Fruit fly (Drosophila melanogaster) Kc167 (cell line): ENCODE results near the gene SrpRalpha.

ENCODE experiments used
- Myc ChIP-seq: fragments of >200 bp; optimal IDR thresholded peaks from 2 replicates; lab custom pipeline; 2017; ENCODE audit warnings: missing external identifiers
- Sin3A ChIP-seq: fragments of >200 bp; optimal IDR thresholded peaks from 2 replicates; lab custom pipeline; 2018; ENCODE audit warnings: missing external identifiers
- h ChIP-seq: fragments of >200 bp; optimal IDR thresholded peaks from 3 replicates; lab custom pipeline; 2018; ENCODE audit warnings: missing external identifiers
- insv ChIP-seq: fragments of >200 bp; optimal IDR thresholded peaks from 3 replicates; lab custom pipeline; 2018; ENCODE audit warnings: missing external identifiers
- psq ChIP-seq: fragments of >200 bp; optimal IDR thresholded peaks from 2 replicates; lab custom pipeline; 2017; ENCODE audit warnings: missing external identifiers
- ttk ChIP-seq: sonication (Bioruptor generic); optimal IDR thresholded peaks from 2 replicates; lab custom pipeline; 2017; ENCODE audit warnings: missing external identifiers

SrpRalpha gene

DNA sequence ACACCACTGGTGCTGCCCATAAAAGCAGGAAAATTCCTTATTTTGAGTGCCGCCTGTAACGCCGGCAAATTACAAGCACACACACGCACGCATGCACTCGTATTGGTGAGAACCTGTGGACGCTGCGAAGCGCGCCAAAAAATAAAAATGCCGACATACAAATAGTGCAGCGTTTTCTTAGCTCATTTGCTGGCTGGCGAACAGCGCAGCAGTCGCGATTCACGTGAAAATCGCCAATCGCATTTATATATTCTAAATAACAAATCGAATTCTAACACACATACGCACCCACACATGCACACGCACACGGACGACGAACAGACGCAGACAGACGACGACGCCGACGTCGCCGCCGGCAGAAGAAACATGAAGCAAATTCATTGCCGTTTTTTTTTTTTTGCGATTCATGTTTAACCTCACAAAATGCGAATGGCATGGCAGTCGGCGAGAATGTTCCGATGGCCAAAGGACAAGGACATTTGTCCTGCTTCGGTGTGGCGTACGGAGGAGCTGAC is 18.7 kb upstream of the SrpRalpha start:
- TF ChIP-seq ttk (no peak), Myc (lab: Kevin White, UChicago) (no peak), psq (lab: Kevin White, UChicago) (no peak), Sin3A (lab: Kevin White, UChicago) (no peak), insv (lab: Kevin White, UChicago) (no peak), h (lab: Kevin White, UChicago) (no peak)

DNA sequence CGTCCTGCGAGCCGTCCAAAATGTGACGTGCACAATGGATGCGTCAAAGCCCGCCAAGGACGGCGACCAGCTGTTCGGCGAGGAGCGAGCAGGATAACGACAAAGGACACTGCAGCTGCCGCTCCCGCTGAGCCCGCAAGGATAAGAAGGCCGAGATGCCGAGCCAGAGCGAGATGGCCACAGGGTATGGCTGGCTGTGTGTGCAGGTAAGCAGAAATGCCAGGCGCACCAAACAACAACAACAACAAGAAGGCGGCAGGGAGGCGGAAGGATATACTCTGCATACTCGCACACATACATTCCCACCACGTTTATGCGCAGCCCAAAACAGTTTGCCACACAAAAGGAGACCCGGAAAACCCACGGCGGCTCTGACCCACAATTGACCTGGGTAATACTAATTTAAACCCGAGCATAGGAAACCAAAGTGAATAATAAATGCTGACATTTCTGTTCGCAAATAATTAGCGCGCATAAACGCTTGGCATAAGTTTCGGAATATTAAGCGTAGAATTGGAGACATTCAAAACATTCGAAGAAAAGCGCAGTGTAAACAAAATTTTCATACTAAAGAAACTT is 17.8 kb upstream of the SrpRalpha start:
- no peak for TF ChIP-seq psq (lab: Kevin White, UChicago)
- no peak for TF ChIP-seq Myc (lab: Kevin White, UChicago)
- no peak for TF ChIP-seq Sin3A (lab: Kevin White, UChicago)
- no peak for TF ChIP-seq insv (lab: Kevin White, UChicago)
- no peak for TF ChIP-seq h (lab: Kevin White, UChicago)
- no peak for TF ChIP-seq ttk

DNA sequence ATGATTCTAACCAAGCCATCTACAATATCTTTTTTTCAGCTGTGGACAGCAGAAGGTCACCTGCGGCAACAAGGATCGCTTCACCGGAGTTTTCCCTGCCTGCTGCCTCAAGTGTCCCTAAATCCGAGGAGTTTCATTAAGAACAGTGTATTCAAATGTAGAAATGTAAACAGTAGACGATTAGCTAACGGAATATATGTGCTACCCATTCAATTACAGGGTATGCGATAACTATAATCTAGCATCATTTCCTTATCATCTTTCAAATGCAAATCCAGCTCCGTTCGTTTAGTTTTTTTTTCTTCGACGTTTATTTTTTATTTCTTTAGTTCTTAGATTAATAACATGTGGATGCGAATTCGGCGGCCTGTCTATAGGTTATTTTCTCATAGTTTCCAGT is 15.7 kb upstream of the SrpRalpha start:
- TF ChIP-seq ttk (no peak), Sin3A (lab: Kevin White, UChicago) (no peak), insv (lab: Kevin White, UChicago) (no peak), psq (lab: Kevin White, UChicago) (no peak)

DNA sequence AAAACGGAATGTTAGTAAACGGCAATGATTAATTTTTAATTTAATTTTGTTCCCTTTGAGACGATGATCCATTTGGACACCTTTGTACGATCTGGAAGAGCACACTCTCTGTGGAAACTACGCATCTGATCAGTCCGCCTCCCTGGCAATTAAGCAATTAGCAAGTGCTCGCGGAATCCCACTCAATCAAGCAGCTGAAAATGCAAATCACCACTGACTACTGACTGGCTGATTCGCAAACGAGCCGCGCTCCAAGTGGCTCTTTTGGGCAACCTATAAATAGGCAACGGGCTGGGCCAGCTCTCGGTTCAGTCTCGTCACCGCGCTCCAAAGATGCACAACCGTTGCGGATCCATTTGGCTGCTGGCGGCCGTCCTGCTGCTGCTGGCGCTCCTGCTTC is 14.9 kb upstream of the SrpRalpha start, which contains the start of gene CG15201:
Gene CG15201, plus strand, starts transcription at position 301 of the 400 bp plus-strand sequence.
- no peak for TF ChIP-seq psq (lab: Kevin White, UChicago)

DNA sequence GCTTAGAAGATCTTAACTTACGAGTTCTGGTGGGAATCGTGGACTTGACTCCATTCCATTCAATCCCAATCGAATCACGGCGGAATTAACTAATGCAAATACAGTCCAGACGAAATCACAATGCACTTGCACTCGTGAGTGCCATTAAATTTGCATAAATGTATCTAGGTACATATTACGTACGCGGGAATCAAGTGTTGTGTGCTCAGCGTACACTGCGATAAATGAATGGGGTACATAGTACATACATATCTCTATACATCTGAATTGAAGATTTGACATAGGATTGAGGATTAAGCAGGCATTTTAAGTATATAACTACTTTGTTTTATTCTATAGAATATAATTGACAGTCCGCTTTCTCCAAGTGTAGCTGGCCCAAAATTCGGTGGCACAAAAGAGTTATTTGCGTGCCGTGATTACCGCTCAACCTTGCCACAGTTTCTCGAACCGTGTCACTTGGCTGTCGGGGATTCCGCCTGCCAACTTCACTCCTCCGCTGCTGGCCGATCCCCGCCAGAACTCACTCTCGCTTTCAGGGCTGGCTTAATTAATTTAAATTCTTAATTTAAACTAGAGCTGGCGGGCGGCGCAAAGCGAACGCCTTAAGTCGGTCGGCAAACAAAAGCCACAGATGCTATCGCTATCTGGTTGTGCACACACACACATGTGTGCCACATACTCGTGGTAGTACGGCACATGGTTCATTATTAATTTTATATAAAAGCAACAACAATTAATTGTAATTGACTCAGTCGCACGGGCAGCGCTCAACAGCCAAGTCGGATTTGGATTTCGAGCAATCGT is 13.1 kb upstream of the SrpRalpha start, which contains the start of the genes CG15199 and CG15202:
Gene CG15199, minus strand, starts transcription at position 51 of the 807 bp plus-strand sequence.
Gene CG15202, plus strand, starts transcription at position 757 of the 807 bp plus-strand sequence.
- no peak for TF ChIP-seq ttk
- no peak for TF ChIP-seq h (lab: Kevin White, UChicago)
- no peak for TF ChIP-seq Myc (lab: Kevin White, UChicago)
- TF ChIP-seq Sin3A (lab: Kevin White, UChicago) = no peak
- TF ChIP-seq insv (lab: Kevin White, UChicago) = no peak
- no peak for TF ChIP-seq psq (lab: Kevin White, UChicago)

DNA sequence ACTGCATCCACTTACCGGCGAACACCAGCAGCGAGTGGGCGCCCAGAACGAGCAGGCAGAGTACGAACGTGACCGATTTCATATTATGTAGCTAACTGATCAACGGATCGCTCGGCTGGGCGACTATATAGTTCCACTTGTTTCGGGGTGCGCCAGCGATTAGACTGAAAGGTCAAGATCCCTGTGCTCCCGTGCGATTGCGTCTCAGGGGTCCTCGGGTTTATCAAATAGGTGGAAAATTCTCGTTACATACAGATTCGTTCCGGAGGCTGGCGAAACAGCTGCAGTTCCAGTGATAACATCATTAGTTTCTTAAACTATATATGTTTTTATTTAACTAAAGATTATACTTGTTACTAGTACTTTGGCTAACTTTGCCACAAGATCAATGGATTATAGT is 11.3 kb upstream of the SrpRalpha start, which contains the start of gene ssp7:
Gene ssp7, minus strand, starts transcription at position 101 of the 400 bp plus-strand sequence.
- TF ChIP-seq psq (lab: Kevin White, UChicago) = no peak
- no peak for TF ChIP-seq insv (lab: Kevin White, UChicago)
- TF ChIP-seq ttk = no peak
- no peak for TF ChIP-seq Sin3A (lab: Kevin White, UChicago)
- no peak for TF ChIP-seq h (lab: Kevin White, UChicago)
- no peak for TF ChIP-seq Myc (lab: Kevin White, UChicago)

DNA sequence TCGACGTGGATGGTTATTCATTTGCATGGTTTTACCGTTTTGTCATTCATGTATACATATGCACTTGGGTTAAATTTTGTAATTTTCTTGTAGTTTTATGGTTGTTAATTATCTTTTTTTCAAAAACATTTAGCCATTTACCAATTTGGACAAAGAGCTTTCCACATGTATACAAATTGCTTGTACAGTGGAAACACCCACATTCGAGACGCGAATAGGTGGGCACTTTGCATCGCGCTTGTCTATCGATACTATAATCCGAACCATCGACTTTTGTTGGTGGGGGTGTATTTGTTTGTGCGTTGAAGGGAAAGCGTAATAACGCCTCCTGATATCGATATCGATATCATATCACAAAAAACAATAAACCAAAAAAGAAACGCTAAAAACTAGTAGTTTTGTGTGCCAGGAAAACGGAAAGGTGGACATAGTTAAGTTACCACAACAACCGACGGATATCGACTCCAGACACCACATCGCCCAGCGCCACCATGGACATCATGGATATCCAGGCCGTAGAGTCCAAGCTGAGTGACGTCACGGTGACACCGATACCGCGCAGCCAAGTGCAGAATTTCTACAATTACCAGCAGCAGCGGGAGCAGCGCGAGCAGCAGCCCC is 8.8 kb upstream of the SrpRalpha start, which contains the start of gene CDK2AP1:
Gene CDK2AP1, plus strand, starts transcription at position 294 of the 621 bp plus-strand sequence.
- TF ChIP-seq ttk (no peak), Sin3A (lab: Kevin White, UChicago) (no peak), h (lab: Kevin White, UChicago) (no peak), insv (lab: Kevin White, UChicago) (no peak), Myc (lab: Kevin White, UChicago) (no peak), psq (lab: Kevin White, UChicago) (no peak)

DNA sequence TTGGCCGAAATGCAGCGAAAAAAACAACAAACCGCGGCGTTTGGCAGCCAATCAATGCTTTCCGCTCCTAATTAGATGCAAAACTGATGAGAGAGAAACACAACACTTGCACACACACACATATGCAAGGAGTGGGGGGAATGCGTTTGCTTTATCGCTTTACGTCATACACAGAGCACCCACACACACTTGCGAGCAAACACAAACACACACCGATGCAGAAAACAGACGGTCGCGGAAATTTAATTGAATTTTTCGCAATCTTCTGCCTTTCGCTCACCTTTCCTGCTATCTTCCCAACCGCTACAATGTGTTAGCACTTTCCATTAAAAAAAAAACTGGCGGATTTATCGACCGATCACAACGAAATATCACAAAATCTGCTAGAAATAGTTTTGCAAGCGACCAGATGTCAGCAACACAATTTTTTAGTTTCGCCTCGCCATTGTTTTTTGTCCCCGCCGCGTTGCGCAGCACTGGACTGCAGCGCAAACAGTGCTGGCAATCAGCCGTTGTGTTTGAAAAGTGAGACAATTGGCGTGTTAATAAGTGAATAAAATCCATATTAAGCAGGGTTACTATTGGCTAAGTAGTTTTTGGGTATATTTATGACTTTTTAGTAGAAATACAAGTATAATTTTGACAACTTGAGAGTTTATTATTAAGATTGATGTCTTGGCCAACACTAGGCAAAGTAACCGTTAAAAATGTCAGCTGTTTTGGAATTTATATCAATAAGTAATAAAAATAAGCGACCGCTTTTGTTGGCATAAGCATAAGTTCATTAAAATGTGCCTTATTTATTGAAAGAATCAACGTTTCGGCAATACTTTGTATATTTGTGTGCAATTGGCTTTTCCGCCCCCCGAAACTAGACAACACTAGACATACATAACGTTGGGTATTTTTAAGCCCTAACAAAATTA is 8.0 kb upstream of the SrpRalpha start, which contains the start of gene Klp10A:
Gene Klp10A, minus strand, starts transcription at position 532 of the 926 bp plus-strand sequence.
- no peak for TF ChIP-seq insv (lab: Kevin White, UChicago)
- no peak for TF ChIP-seq h (lab: Kevin White, UChicago)
- no peak for TF ChIP-seq psq (lab: Kevin White, UChicago)
- TF ChIP-seq ttk = no peak
- TF ChIP-seq Myc (lab: Kevin White, UChicago) = no peak

DNA sequence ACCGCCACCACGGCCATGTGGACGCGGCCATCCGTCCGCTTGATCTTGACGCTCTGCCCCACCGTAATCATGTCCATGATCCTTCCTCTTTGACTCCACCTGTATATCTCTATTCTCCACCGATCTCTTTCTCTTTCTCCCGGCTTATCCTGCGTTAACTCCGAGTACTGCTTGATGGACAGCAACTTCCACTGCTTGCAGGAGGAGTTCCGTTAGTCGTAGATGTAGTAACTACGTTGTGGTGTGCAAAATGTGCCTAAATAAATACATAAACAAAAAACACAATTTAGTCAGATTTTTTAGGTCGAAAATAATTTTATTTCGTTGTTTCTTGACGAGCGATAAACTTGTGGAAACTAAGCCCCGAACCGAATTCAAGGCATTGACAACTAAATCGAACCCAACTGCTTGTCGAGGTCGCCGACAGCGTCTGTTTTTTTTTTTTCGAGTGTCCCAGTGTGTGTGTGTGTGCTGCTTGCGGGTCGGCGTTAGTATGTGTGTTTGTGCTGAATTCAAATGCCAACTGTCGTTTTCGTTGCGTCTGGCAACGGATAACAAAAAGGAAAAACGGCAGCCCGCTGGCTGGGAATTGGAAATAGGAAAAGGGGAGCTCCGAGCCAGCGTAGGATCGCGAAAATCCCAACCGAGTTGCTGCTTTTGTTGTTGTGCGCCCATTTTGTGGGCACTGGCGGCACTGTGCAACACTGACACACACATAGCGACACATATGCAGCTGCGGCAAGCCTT is 7.1 kb upstream of the SrpRalpha start:
- no peak for TF ChIP-seq Myc (lab: Kevin White, UChicago)
- TF ChIP-seq ttk = no peak
- TF ChIP-seq psq (lab: Kevin White, UChicago) = no peak
- no peak for TF ChIP-seq Sin3A (lab: Kevin White, UChicago)
- no peak for TF ChIP-seq h (lab: Kevin White, UChicago)
- no peak for TF ChIP-seq insv (lab: Kevin White, UChicago)

DNA sequence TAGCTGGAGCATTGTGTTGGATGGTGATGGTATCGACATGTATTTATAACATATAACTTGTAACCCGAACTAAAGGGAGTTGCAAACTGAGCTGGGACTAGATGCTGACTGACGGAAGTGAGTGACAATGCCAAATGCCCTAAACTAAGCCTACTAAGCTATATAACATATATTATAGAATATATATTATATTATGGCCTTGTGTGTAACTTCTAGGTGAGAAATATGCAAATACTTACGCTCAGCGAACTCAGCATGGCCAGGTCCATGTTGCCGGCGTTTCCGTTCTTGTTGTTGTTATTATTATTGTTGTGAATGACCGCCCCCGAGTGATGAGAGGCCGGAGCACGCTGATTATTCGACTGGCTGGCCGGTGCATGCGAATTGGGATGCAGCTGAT is 3.4 kb upstream of the SrpRalpha start, which contains the start of gene CG44385:
Gene CG44385, minus strand, starts transcription at position 101 of the 400 bp plus-strand sequence.
- TF ChIP-seq insv (lab: Kevin White, UChicago) = no peak
- no peak for TF ChIP-seq Sin3A (lab: Kevin White, UChicago)
- no peak for TF ChIP-seq ttk
- TF ChIP-seq h (lab: Kevin White, UChicago) = no peak
- no peak for TF ChIP-seq psq (lab: Kevin White, UChicago)
- no peak for TF ChIP-seq Myc (lab: Kevin White, UChicago)
